Worm (Caenorhabditis elegans) whole organism, L4 larva: ENCODE measurements around the gene C08B6.14.

Experiments used
- D1046.2 ChIP-seq: fragments of 200-800 bp; sonication (Bioruptor generic); IDR thresholded peaks from 2 replicates; pipeline ENCODE4 v1.3.6; 2022; ENCODE audit warnings: missing genetic modification characterization, missing compliant biosample characterization
- Y105C5A.15 ChIP-seq: fragments of 200-800 bp; sonication (Bioruptor generic); IDR thresholded peaks from 2 replicates; pipeline ENCODE4 v1.3.6; 2022; ENCODE audit warnings: missing genetic modification characterization, missing compliant biosample characterization
- Y48G9A.11 ChIP-seq: fragments of 200-800 bp; sonication (Bioruptor generic); IDR thresholded peaks from 2 replicates; pipeline ENCODE4 v1.3.6; 2022; ENCODE audit warnings: missing genetic modification reagents, missing genetic modification characterization, missing compliant biosample characterization
- ZK337.2 ChIP-seq: fragments of 200-800 bp; sonication (Bioruptor generic); IDR thresholded peaks from 2 replicates; pipeline ENCODE4 v1.3.6; 2022; ENCODE audit warnings: missing genetic modification reagents, missing genetic modification characterization, missing compliant biosample characterization
- ZK546.5 ChIP-seq, 2 experiments: sonication (generic microtip); optimal IDR thresholded peaks; 2 replicates each; lab custom pipeline; 2017; ENCODE audit warnings: missing biosample characterization in 2 of 2, missing genetic modification characterization in 2 of 2
- arid-1 ChIP-seq: fragments of 200-800 bp; sonication (Bioruptor generic); conservative IDR thresholded peaks from 2 replicates; pipeline ENCODE4 v1.3.6; 2022; ENCODE audit warnings: missing genetic modification reagents, missing genetic modification characterization, missing compliant biosample characterization
- ceh-20 ChIP-seq: fragments of 200-800 bp; sonication (Bioruptor generic); IDR thresholded peaks from 2 replicates; pipeline ENCODE4 v1.3.6; 2022; ENCODE audit warnings: missing genetic modification reagents, missing genetic modification characterization, missing compliant biosample characterization
- ceh-28 ChIP-seq: fragments of 150-350 bp; optimal IDR thresholded peaks from 2 replicates; lab custom pipeline; 2014; ENCODE audit warnings: missing biosample characterization, missing genetic modification reagents, missing genetic modification characterization
- daf-12 ChIP-seq: fragments of 150-350 bp; optimal IDR thresholded peaks from 2 replicates; lab custom pipeline; 2014; ENCODE audit warnings: missing biosample characterization, missing genetic modification reagents, missing genetic modification characterization
- daf-16 ChIP-seq, 3 experiments: sonication (generic microtip); optimal IDR thresholded peaks; 2 replicates each; lab custom pipeline; 2016 to 2017; ENCODE audit warnings: missing genetic modification characterization in 3 of 3, missing genetic modification reagents in 3 of 3, mild to moderate bottlenecking in 2 of 3, missing compliant biosample characterization in 2 of 3, missing biosample characterization in 1 of 3, moderate library complexity in 1 of 3
- daf-19 ChIP-seq: fragments of 200-800 bp; sonication (Bioruptor generic); conservative IDR thresholded peaks from 2 replicates; pipeline ENCODE4 v1.3.6; 2022; ENCODE audit warnings: missing genetic modification characterization, missing compliant biosample characterization
- daf-8 ChIP-seq: fragments of 200-800 bp; sonication (Bioruptor generic); IDR thresholded peaks from 2 replicates; pipeline ENCODE4 v1.3.6; 2022; ENCODE audit warnings: missing genetic modification characterization, missing compliant biosample characterization
- dmd-6 ChIP-seq: fragments of 200-800 bp; sonication (Bioruptor generic); IDR thresholded peaks from 2 replicates; pipeline ENCODE4 v1.3.6; 2022; ENCODE audit warnings: missing genetic modification reagents, missing genetic modification characterization, missing compliant biosample characterization
- dpl-1 ChIP-seq: fragments of 150-350 bp; optimal IDR thresholded peaks from 2 replicates; lab custom pipeline; 2014; ENCODE audit warnings: missing biosample characterization, missing genetic modification reagents, missing genetic modification characterization
- duxl-1 ChIP-seq: sonication (generic microtip); optimal IDR thresholded peaks from 2 replicates; lab custom pipeline; 2016; ENCODE audit warnings: mild to moderate bottlenecking, missing genetic modification characterization, moderate library complexity, missing compliant biosample characterization; ENCODE audit not compliant: poor library complexity
- dve-1 ChIP-seq: sonication (generic microtip); optimal IDR thresholded peaks from 2 replicates; lab custom pipeline; 2017; ENCODE audit warnings: antibody characterized with exemption, mild to moderate bottlenecking, missing genetic modification characterization, missing compliant biosample characterization; ENCODE audit not compliant: insufficient read depth
- fkh-10 ChIP-seq: fragments of 150-350 bp; optimal IDR thresholded peaks from 2 replicates; lab custom pipeline; 2014; ENCODE audit warnings: missing biosample characterization, missing genetic modification reagents, missing genetic modification characterization
- gei-8 ChIP-seq: fragments of 200-800 bp; sonication (Bioruptor generic); optimal IDR thresholded peaks from 2 replicates; lab custom pipeline; 2018; ENCODE audit warnings: mild to moderate bottlenecking, missing genetic modification characterization, missing compliant biosample characterization
- hlh-30 ChIP-seq: sonication (generic microtip); optimal IDR thresholded peaks from 2 replicates; lab custom pipeline; 2017; ENCODE audit warnings: antibody characterized with exemption, mild to moderate bottlenecking, missing genetic modification characterization, missing compliant biosample characterization; ENCODE audit not compliant: insufficient read depth
- lim-7 ChIP-seq: fragments of 200-800 bp; sonication (Bioruptor generic); IDR thresholded peaks from 2 replicates; pipeline ENCODE4 v1.3.6; 2022; ENCODE audit warnings: missing genetic modification characterization, missing compliant biosample characterization
- lin-15B ChIP-seq: fragments of 150-350 bp; sonication (generic microtip); optimal IDR thresholded peaks from 3 replicates; lab custom pipeline; 2014; ENCODE audit warnings: missing biosample characterization, missing genetic modification characterization
- lin-38 ChIP-seq: fragments of 200-800 bp; sonication (Bioruptor generic); IDR thresholded peaks from 2 replicates; pipeline ENCODE4 v1.3.6; 2022; ENCODE audit warnings: missing genetic modification reagents, missing genetic modification characterization, missing compliant biosample characterization
- lin-39 ChIP-seq: fragments of 150-350 bp; optimal IDR thresholded peaks from 2 replicates; lab custom pipeline; 2014; ENCODE audit warnings: missing biosample characterization, missing genetic modification reagents, missing genetic modification characterization
- lsy-2 ChIP-seq, 2 experiments: fragments of 150-350 bp in 1 of 2; sonication (generic microtip) in 1 of 2; optimal IDR thresholded peaks; 2 replicates each; lab custom pipeline; 2014 to 2017; ENCODE audit warnings: missing biosample characterization in 2 of 2, missing genetic modification characterization in 2 of 2
- mdl-1 ChIP-seq, 2 experiments: fragments of 150-350 bp in 1 of 2; sonication (generic microtip) in 1 of 2; optimal IDR thresholded peaks; 2 replicates each; lab custom pipeline; 2014 to 2017; ENCODE audit warnings: missing biosample characterization in 2 of 2, missing genetic modification characterization in 2 of 2
- mxl-3 ChIP-seq: fragments of 200-800 bp; sonication (Bioruptor generic); optimal IDR thresholded peaks from 2 replicates; lab custom pipeline; 2018; ENCODE audit warnings: mild to moderate bottlenecking, missing genetic modification characterization, missing compliant biosample characterization
- nhr-102 ChIP-seq: sonication (generic microtip); optimal IDR thresholded peaks from 2 replicates; lab custom pipeline; 2016; ENCODE audit warnings: mild to moderate bottlenecking, missing genetic modification characterization, moderate library complexity, missing compliant biosample characterization
- nhr-11 ChIP-seq: fragments of 150-350 bp; optimal IDR thresholded peaks from 2 replicates; lab custom pipeline; 2014; ENCODE audit warnings: missing biosample characterization, missing genetic modification characterization
- nhr-111 ChIP-seq: fragments of 200-800 bp; sonication (Bioruptor generic); optimal IDR thresholded peaks from 2 replicates; lab custom pipeline; 2018; ENCODE audit warnings: mild to moderate bottlenecking, missing genetic modification characterization, missing compliant biosample characterization
- nhr-237 ChIP-seq: sonication (generic microtip); optimal IDR thresholded peaks from 2 replicates; lab custom pipeline; 2017; ENCODE audit warnings: missing biosample characterization, missing genetic modification characterization
- nhr-28 ChIP-seq: fragments of 150-350 bp; optimal IDR thresholded peaks from 2 replicates; lab custom pipeline; 2014; ENCODE audit warnings: missing biosample characterization, missing genetic modification characterization
- nhr-41 ChIP-seq: fragments of 200-800 bp; sonication (Bioruptor generic); IDR thresholded peaks from 2 replicates; pipeline ENCODE4 v1.3.6; 2022; ENCODE audit warnings: missing genetic modification reagents, missing genetic modification characterization, missing compliant biosample characterization
- nhr-48 ChIP-seq: sonication (generic microtip); optimal IDR thresholded peaks from 2 replicates; lab custom pipeline; 2016; ENCODE audit warnings: mild to moderate bottlenecking, missing genetic modification characterization, missing compliant biosample characterization
- nhr-76 ChIP-seq: fragments of 150-350 bp; optimal IDR thresholded peaks from 2 replicates; lab custom pipeline; 2014; ENCODE audit warnings: missing biosample characterization, missing genetic modification characterization
- nhr-77 ChIP-seq: fragments of 150-350 bp; optimal IDR thresholded peaks from 2 replicates; lab custom pipeline; 2014; ENCODE audit warnings: missing biosample characterization, missing genetic modification characterization
- php-3 ChIP-seq: fragments of 200-800 bp; sonication (Bioruptor generic); IDR thresholded peaks from 2 replicates; pipeline ENCODE4 v1.3.6; 2022; ENCODE audit warnings: missing genetic modification reagents, missing genetic modification characterization, missing compliant biosample characterization
- saeg-2 ChIP-seq: fragments of 200-800 bp; sonication (Bioruptor generic); IDR thresholded peaks from 2 replicates; pipeline ENCODE4 v1.3.6; 2022; ENCODE audit warnings: missing genetic modification reagents, missing genetic modification characterization, missing compliant biosample characterization
- spr-1 ChIP-seq: sonication (generic microtip); optimal IDR thresholded peaks from 2 replicates; lab custom pipeline; 2016; ENCODE audit warnings: mild to moderate bottlenecking, missing genetic modification characterization, missing compliant biosample characterization
- tra-1 ChIP-seq: fragments of 200-800 bp; sonication (Bioruptor generic); IDR thresholded peaks from 2 replicates; pipeline ENCODE4 v1.3.6; 2022; ENCODE audit warnings: missing genetic modification reagents, missing genetic modification characterization, missing compliant biosample characterization
- unc-39 ChIP-seq: sonication (generic microtip); optimal IDR thresholded peaks from 2 replicates; lab custom pipeline; 2017; ENCODE audit warnings: missing biosample characterization, missing genetic modification characterization
- unc-62 ChIP-seq, 3 experiments: fragments of 150-350 bp in 1 of 3; sonication (generic microtip); optimal IDR thresholded peaks in 2 of 3; peaks in 1 of 3; 1 replicate in 1 of 3; 2 replicates in 2 of 3; lab custom pipeline; 2014 to 2017; ENCODE audit warnings: missing biosample characterization in 3 of 3, missing genetic modification characterization in 3 of 3, missing genetic modification reagents in 3 of 3, missing genotype in 1 of 3
- zfp-3 ChIP-seq: fragments of 200-800 bp; sonication (Bioruptor generic); conservative IDR thresholded peaks from 2 replicates; pipeline ENCODE4 v1.3.6; 2022; ENCODE audit warnings: missing genetic modification reagents, missing genetic modification characterization, missing compliant biosample characterization

C08B6.14 gene

ce11 chrV:10083999-10084468 is 17.8 kb downstream of the C08B6.14 start, which contains the start of gene nhr-12:
nhr-12 (minus strand) TSS chrV:10084049.
- TF ChIP-seq D1046.2 (GFP tag; lab: Robert Waterston, UW), result no peak
- no peak for TF ChIP-seq saeg-2 (GFP tag; lab: Robert Waterston, UW)
- no peak for TF ChIP-seq nhr-41
- no peak for TF ChIP-seq duxl-1 (tag; lab: Kevin White, UChicago)
- peak; percentile 65 for TF ChIP-seq dve-1 (tag; lab: Kevin White, UChicago)
- no peak for TF ChIP-seq nhr-111 (GFP tag; lab: Kevin White, UChicago)
- TF ChIP-seq php-3, result no peak
- no peak for TF ChIP-seq dpl-1
- peak; percentile 10 for TF ChIP-seq nhr-102 (tag; lab: Kevin White, UChicago)
- no peak for TF ChIP-seq ceh-20 (GFP tag; lab: Robert Waterston, UW)
- TF ChIP-seq nhr-237, result no peak
- peak; percentile 0 for TF ChIP-seq nhr-11 (tag; lab: Kevin White, UChicago)
- TF ChIP-seq gei-8 (GFP tag; lab: Kevin White, UChicago), result no peak
- TF ChIP-seq daf-19 (GFP tag; lab: Robert Waterston, UW), result no peak
- no peak for TF ChIP-seq nhr-48 (tag; lab: Kevin White, UChicago)
- TF ChIP-seq nhr-76 (tag; lab: Kevin White, UChicago), result no peak
- TF ChIP-seq lin-15B (tag; lab: Kevin White, UChicago), result no peak
- TF ChIP-seq daf-12 (tag; lab: Kevin White, UChicago), result no peak
- no peak for TF ChIP-seq ZK546.5 (tag; optimal IDR thresholded peaks at IDR 0.05; lab: Kevin White, UChicago)
- no peak for TF ChIP-seq ceh-28 (tag; lab: Kevin White, UChicago)
- no peak for TF ChIP-seq tra-1
- TF ChIP-seq unc-39, result no peak
- no peak for TF ChIP-seq spr-1
- no peak for TF ChIP-seq mxl-3 (GFP tag; lab: Kevin White, UChicago)
- TF ChIP-seq Y105C5A.15 (GFP tag; lab: Robert Waterston, UW), result no peak
- no peak for TF ChIP-seq nhr-77
- TF ChIP-seq lim-7 (GFP tag; lab: Robert Waterston, UW), result no peak
- TF ChIP-seq nhr-28, result peak; percentile 91
- TF ChIP-seq daf-16 (GFP tag; optimal IDR thresholded peaks at IDR 0.05; lab: Kevin White, UChicago), result no peak
- peak; percentile 59 for TF ChIP-seq daf-16 (tag; optimal IDR thresholded peaks at IDR 0.05; lab: Kevin White, UChicago)
- TF ChIP-seq lin-39 (tag; lab: Kevin White, UChicago), result no peak
- no peak for TF ChIP-seq ZK337.2
- TF ChIP-seq zfp-3 (GFP tag; lab: Robert Waterston, UW), result no peak
- TF ChIP-seq fkh-10, result no peak
- TF ChIP-seq dmd-6 (GFP tag; lab: Robert Waterston, UW), result 0 out of 2 replicates have a peak, but pooled peaks have one; percentile 22
- TF ChIP-seq Y48G9A.11 (GFP tag; lab: Robert Waterston, UW), result no peak
- TF ChIP-seq unc-62 (GFP tag; optimal IDR thresholded peaks at IDR 0.05 in 1 of 2; lab: Kevin White, UChicago), result peak in 1 of 2 experiments; percentile 10
- TF ChIP-seq unc-62 (tag; optimal IDR thresholded peaks at IDR 0.05; lab: Kevin White, UChicago), result no peak
- TF ChIP-seq lsy-2 (tag; optimal IDR thresholded peaks at IDR 0.05; lab: Kevin White, UChicago), result no peak
- TF ChIP-seq arid-1 (GFP tag; lab: Robert Waterston, UW), result no peak
- TF ChIP-seq daf-8 (GFP tag; lab: Robert Waterston, UW), result no peak
- no peak for TF ChIP-seq mdl-1 (tag; optimal IDR thresholded peaks at IDR 0.05; lab: Kevin White, UChicago)
- no peak for TF ChIP-seq lin-38 (GFP tag; lab: Robert Waterston, UW)
- TF ChIP-seq hlh-30 (tag; lab: Kevin White, UChicago), result no peak
